Fruit fly (Drosophila melanogaster) whole organism, embryonic: ENCODE measurements around the gene CG11178.

Source experiments
- Atf3 ChIP-seq: fragments of 200-800 bp; sonication (Bioruptor generic); optimal IDR thresholded peaks from 3 replicates; lab custom pipeline; 2016; ENCODE audit warnings: missing biosample characterization, missing genetic modification characterization
- Bdp1 ChIP-seq: fragments of 200-800 bp; sonication (Bioruptor generic); optimal IDR thresholded peaks from 3 replicates; lab custom pipeline; 2016; ENCODE audit warnings: missing biosample characterization, missing genetic modification characterization
- CG10274 ChIP-seq: fragments of 200-800 bp; sonication (Bioruptor generic); optimal IDR thresholded peaks from 3 replicates; lab custom pipeline; 2017; ENCODE audit warnings: missing biosample characterization, mild to moderate bottlenecking, missing genetic modification characterization
- CG10543 ChIP-seq: fragments of 200-800 bp; sonication (Bioruptor generic); optimal IDR thresholded peaks from 3 replicates; lab custom pipeline; 2017; ENCODE audit warnings: missing biosample characterization, mild to moderate bottlenecking, missing genetic modification characterization, moderate library complexity
- CG10979 ChIP-seq: fragments of 200-800 bp; sonication (Bioruptor generic); optimal IDR thresholded peaks from 2 replicates; lab custom pipeline; 2018; ENCODE audit warnings: missing biosample characterization, mild to moderate bottlenecking, missing genetic modification characterization, moderate library complexity
- CG11560 ChIP-seq: fragments of 200-800 bp; sonication (Bioruptor generic); IDR thresholded peaks from 3 replicates; pipeline ENCODE4 v1.3.6; 2022; ENCODE audit warnings: missing biosample characterization, missing genetic modification characterization
- CG12071 ChIP-seq: fragments of 200-800 bp; sonication (Bioruptor generic); optimal IDR thresholded peaks from 3 replicates; lab custom pipeline; 2018; ENCODE audit warnings: missing biosample characterization, mild to moderate bottlenecking, missing genetic modification characterization
- CG12104 ChIP-seq: fragments of 200-800 bp; sonication (Bioruptor generic); optimal IDR thresholded peaks from 3 replicates; lab custom pipeline; 2016; ENCODE audit warnings: missing biosample characterization, missing genetic modification characterization
- CG12659 ChIP-seq: fragments of 200-800 bp; sonication (Bioruptor generic); optimal IDR thresholded peaks from 3 replicates; lab custom pipeline; 2017; ENCODE audit warnings: mild to moderate bottlenecking, missing biosample characterization, missing genetic modification reagents, missing genetic modification characterization
- CG13894 ChIP-seq: fragments of 200-800 bp; sonication (Bioruptor generic); optimal IDR thresholded peaks from 3 replicates; lab custom pipeline; 2018; ENCODE audit warnings: missing biosample characterization, mild to moderate bottlenecking, missing genetic modification characterization, moderate library complexity
- CG1603 ChIP-seq: fragments of 200-800 bp; sonication (Bioruptor generic); optimal IDR thresholded peaks from 2 replicates; lab custom pipeline; 2019; ENCODE audit warnings: missing biosample characterization, mild to moderate bottlenecking, missing genetic modification characterization, moderate library complexity
- CG16863 ChIP-seq: fragments of 200-800 bp; sonication (Bioruptor generic); optimal IDR thresholded peaks from 3 replicates; lab custom pipeline; 2016; ENCODE audit warnings: missing biosample characterization, missing genetic modification characterization
- CG2129 ChIP-seq: fragments of 200-800 bp; sonication (Bioruptor generic); IDR thresholded peaks from 2 replicates; pipeline ENCODE4 v1.3.6; 2022; ENCODE audit warnings: missing biosample characterization, missing genetic modification characterization; ENCODE audit not compliant: partially characterized antibody
- CG2678 ChIP-seq: fragments of 200-800 bp; sonication (Bioruptor generic); optimal IDR thresholded peaks from 3 replicates; lab custom pipeline; 2019; ENCODE audit warnings: missing biosample characterization, mild to moderate bottlenecking, missing genetic modification characterization, moderate library complexity
- CG32532 ChIP-seq: fragments of 200-800 bp; sonication (Bioruptor generic); IDR thresholded peaks from 2 replicates; pipeline ENCODE4 v1.3.6; 2022; ENCODE audit warnings: missing biosample characterization, missing genetic modification characterization
- CG34376 ChIP-seq: fragments of 200-800 bp; sonication (Bioruptor generic); optimal IDR thresholded peaks from 2 replicates; lab custom pipeline; 2018; ENCODE audit warnings: missing biosample characterization, mild to moderate bottlenecking, missing genetic modification characterization
- CG4730 ChIP-seq: fragments of 200-800 bp; sonication (Bioruptor generic); IDR thresholded peaks from 2 replicates; pipeline ENCODE4 v1.3.6; 2022; ENCODE audit warnings: missing biosample characterization, missing genetic modification characterization
- CG5180 ChIP-seq: fragments of 200-800 bp; sonication (Bioruptor generic); optimal IDR thresholded peaks from 3 replicates; lab custom pipeline; 2017; ENCODE audit warnings: missing biosample characterization, missing genetic modification characterization, mild to moderate bottlenecking, moderate library complexity, missing genetic modification reagents
- CG5953 ChIP-seq: fragments of 200-800 bp; sonication (Bioruptor generic); IDR thresholded peaks from 2 replicates; pipeline ENCODE4 v1.3.6; 2022; ENCODE audit warnings: missing biosample characterization, missing genetic modification characterization
- CG7928 ChIP-seq: fragments of 200-800 bp; sonication (Bioruptor generic); optimal IDR thresholded peaks from 2 replicates; lab custom pipeline; 2017; ENCODE audit warnings: missing biosample characterization, mild to moderate bottlenecking, missing genetic modification characterization
- D ChIP-seq, 2 experiments: fragments of 200-800 bp in 1 of 2; fragments of >200 bp in 1 of 2; sonication (Bioruptor generic) in 1 of 2; optimal IDR thresholded peaks; 2 replicates in 1 of 2; 3 replicates in 1 of 2; lab custom pipeline; 2017; ENCODE audit warnings: mild to moderate bottlenecking in 1 of 2, missing biosample characterization in 1 of 2, missing genetic modification characterization in 1 of 2, missing genetic modification reagents in 1 of 2
- Fer3 ChIP-seq: fragments of 200-800 bp; sonication (Bioruptor generic); optimal IDR thresholded peaks from 2 replicates; lab custom pipeline; 2018; ENCODE audit warnings: missing biosample characterization, mild to moderate bottlenecking, missing genetic modification characterization, moderate library complexity
- HHEX ChIP-seq: fragments of 200-800 bp; sonication (Bioruptor generic); optimal IDR thresholded peaks from 3 replicates; lab custom pipeline; 2017; ENCODE audit warnings: missing biosample characterization, mild to moderate bottlenecking, missing genetic modification characterization, missing genetic modification reagents
- Hmx ChIP-seq: fragments of 200-800 bp; sonication (Bioruptor generic); optimal IDR thresholded peaks from 2 replicates; lab custom pipeline; 2016; ENCODE audit warnings: missing biosample characterization, missing genetic modification characterization
- Lhr ChIP-seq: fragments of 200-800 bp; sonication (Bioruptor generic); optimal IDR thresholded peaks from 3 replicates; lab custom pipeline; 2017; ENCODE audit warnings: mild to moderate bottlenecking, missing biosample characterization, missing genetic modification reagents, missing genetic modification characterization
- Neu2 ChIP-seq: fragments of 200-800 bp; sonication (Bioruptor generic); optimal IDR thresholded peaks from 3 replicates; lab custom pipeline; 2016; ENCODE audit warnings: missing biosample characterization, missing genetic modification characterization, borderline replicate concordance
- Nf-YB ChIP-seq: fragments of 200-800 bp; sonication (Bioruptor generic); optimal IDR thresholded peaks from 3 replicates; lab custom pipeline; 2019; ENCODE audit warnings: missing biosample characterization, mild to moderate bottlenecking, missing genetic modification characterization, moderate library complexity
- PHDP ChIP-seq: fragments of 200-800 bp; sonication (Bioruptor generic); optimal IDR thresholded peaks from 3 replicates; lab custom pipeline; 2018; ENCODE audit warnings: missing biosample characterization, mild to moderate bottlenecking, missing genetic modification characterization, moderate library complexity
- Ssrp ChIP-seq: fragments of 200-800 bp; sonication (Bioruptor generic); optimal IDR thresholded peaks from 2 replicates; lab custom pipeline; 2018; ENCODE audit warnings: missing biosample characterization, mild to moderate bottlenecking, missing genetic modification characterization, moderate library complexity
- abd-A ChIP-seq: fragments of 200-800 bp; sonication (Bioruptor generic); optimal IDR thresholded peaks from 3 replicates; lab custom pipeline; 2019; ENCODE audit warnings: missing biosample characterization, mild to moderate bottlenecking, missing genetic modification characterization, moderate library complexity
- chm ChIP-seq: fragments of 200-800 bp; sonication (Bioruptor generic); IDR thresholded peaks from 2 replicates; pipeline ENCODE4 v1.3.6; 2022; ENCODE audit warnings: missing biosample characterization, missing genetic modification characterization
- danr ChIP-seq: fragments of 200-800 bp; sonication (Bioruptor generic); IDR thresholded peaks from 2 replicates; pipeline ENCODE4 v1.3.6; 2022; ENCODE audit warnings: missing biosample characterization, missing genetic modification characterization
- eve ChIP-seq, 2 experiments: fragments of >200 bp; optimal IDR thresholded peaks; 2 replicates each; lab custom pipeline; 2017; ENCODE audit warnings: missing biosample characterization in 2 of 2, missing genetic modification characterization in 2 of 2
- fd64A ChIP-seq: fragments of 200-800 bp; sonication (Bioruptor generic); optimal IDR thresholded peaks from 3 replicates; lab custom pipeline; 2018; ENCODE audit warnings: missing biosample characterization, mild to moderate bottlenecking, missing genetic modification characterization
- gce ChIP-seq: fragments of 200-800 bp; sonication (Bioruptor generic); IDR thresholded peaks from 3 replicates; pipeline ENCODE4 v1.3.6; 2022; ENCODE audit warnings: missing biosample characterization, missing genetic modification characterization
- hbn ChIP-seq: fragments of 200-800 bp; sonication (Bioruptor generic); IDR thresholded peaks from 2 replicates; pipeline ENCODE4 v1.3.6; 2022; ENCODE audit warnings: missing biosample characterization, missing genetic modification characterization; ENCODE audit not compliant: partially characterized antibody
- nerfin-1 ChIP-seq: fragments of 200-800 bp; sonication (Bioruptor generic); optimal IDR thresholded peaks from 3 replicates; lab custom pipeline; 2019; ENCODE audit warnings: missing biosample characterization, mild to moderate bottlenecking, missing genetic modification characterization, moderate library complexity
- odd ChIP-seq: fragments of 200-800 bp; sonication (Bioruptor generic); optimal IDR thresholded peaks from 2 replicates; lab custom pipeline; 2017; ENCODE audit warnings: missing biosample characterization, mild to moderate bottlenecking, missing genetic modification characterization
- phol ChIP-seq: fragments of 200-800 bp; sonication (Bioruptor generic); optimal IDR thresholded peaks from 3 replicates; lab custom pipeline; 2018; ENCODE audit warnings: missing biosample characterization, mild to moderate bottlenecking, missing genetic modification characterization, moderate library complexity
- pros ChIP-seq: fragments of 200-800 bp; sonication (Bioruptor generic); optimal IDR thresholded peaks from 3 replicates; lab custom pipeline; 2019; ENCODE audit warnings: missing biosample characterization, mild to moderate bottlenecking, missing genetic modification characterization, moderate library complexity
- ranshi ChIP-seq: fragments of 200-800 bp; sonication (Bioruptor generic); IDR thresholded peaks from 2 replicates; pipeline ENCODE4 v1.3.6; 2022; ENCODE audit warnings: missing biosample characterization, missing genetic modification characterization
- ro ChIP-seq: fragments of 200-800 bp; sonication (Bioruptor generic); IDR thresholded peaks from 2 replicates; pipeline ENCODE4 v1.3.6; 2022; ENCODE audit warnings: missing biosample characterization, missing genetic modification characterization
- scrt ChIP-seq: fragments of 200-800 bp; sonication (Bioruptor generic); optimal IDR thresholded peaks from 2 replicates; lab custom pipeline; 2018; ENCODE audit warnings: missing biosample characterization, mild to moderate bottlenecking, missing genetic modification characterization, moderate library complexity
- sens-2 ChIP-seq: fragments of 200-800 bp; sonication (Bioruptor generic); IDR thresholded peaks from 2 replicates; pipeline ENCODE4 v1.3.6; 2022; ENCODE audit warnings: missing biosample characterization, missing genetic modification characterization
- slp2 ChIP-seq: fragments of 200-800 bp; sonication (Bioruptor generic); optimal IDR thresholded peaks from 2 replicates; lab custom pipeline; 2016; ENCODE audit warnings: missing biosample characterization, missing genetic modification characterization
- vfl ChIP-seq: fragments of 200-800 bp; sonication (Bioruptor generic); optimal IDR thresholded peaks from 2 replicates; lab custom pipeline; 2016; ENCODE audit warnings: missing biosample characterization, missing genetic modification characterization
- yki ChIP-seq: fragments of >200 bp; optimal IDR thresholded peaks from 3 replicates; lab custom pipeline; 2018
- zf30C ChIP-seq: fragments of 200-800 bp; sonication (Bioruptor generic); optimal IDR thresholded peaks from 3 replicates; lab custom pipeline; 2018; ENCODE audit warnings: missing biosample characterization, mild to moderate bottlenecking, missing genetic modification characterization

CG11178 gene

dm6 chrX:13634254-13634999 lies 28.9 kb downstream of the CG11178 start (continued):
- TF ChIP-seq CG12071 (GFP tag; lab: Kevin White, UChicago), result peak; percentile 66
- peak; percentile 46 for TF ChIP-seq PHDP (tag; lab: Kevin White, UChicago)
- peak; percentile 46 for TF ChIP-seq CG32532 (GFP tag; lab: Robert Waterston, UW)
- no peak for TF ChIP-seq pros (GFP tag; lab: Kevin White, UChicago)
- TF ChIP-seq Hmx (GFP tag; lab: Kevin White, UChicago), result no peak
- no peak for TF ChIP-seq CG11560
- TF ChIP-seq CG10543 (GFP tag; lab: Kevin White, UChicago), result peak; percentile 89
- peak; percentile 4 for TF ChIP-seq nerfin-1 (tag; lab: Kevin White, UChicago)
- TF ChIP-seq CG2129 (GFP tag; lab: Robert Waterston, UW), result no peak
- TF ChIP-seq CG12659, result peak; percentile 57
- TF ChIP-seq vfl (GFP tag; lab: Kevin White, UChicago), result no peak
- TF ChIP-seq CG7928 (GFP tag; lab: Kevin White, UChicago), result no peak
- peak; percentile 51 for TF ChIP-seq Fer3
- peak; percentile 18; the same call in 1 of the 2 replicates for TF ChIP-seq ranshi
- TF ChIP-seq Atf3 (GFP tag; lab: Kevin White, UChicago), result peak; percentile 25
- no peak for TF ChIP-seq D (optimal IDR thresholded peaks at IDR 0.05; lab: Kevin White, UChicago)
- TF ChIP-seq D (GFP tag; optimal IDR thresholded peaks at IDR 0.05; lab: Kevin White, UChicago), result no peak
- no peak for TF ChIP-seq chm (GFP tag; lab: Robert Waterston, UW)
- no peak for TF ChIP-seq sens-2 (GFP tag; lab: Robert Waterston, UW)
- TF ChIP-seq odd, result peak; percentile 51
- no peak for TF ChIP-seq Ssrp (tag; lab: Kevin White, UChicago)
- TF ChIP-seq CG10979, result no peak
- TF ChIP-seq zf30C (GFP tag; lab: Kevin White, UChicago), result no peak
- no peak for TF ChIP-seq eve (GFP tag; optimal IDR thresholded peaks at IDR 0.05; lab: Kevin White, UChicago)
- TF ChIP-seq danr (GFP tag; lab: Robert Waterston, UW), result no peak
- peak; percentile 63 for TF ChIP-seq CG13894
- TF ChIP-seq CG4730 (GFP tag; lab: Robert Waterston, UW), result 0 out of 2 replicates have a peak, but pooled peaks have one; percentile 16
- peak; percentile 42 for TF ChIP-seq scrt (GFP tag; lab: Kevin White, UChicago)
- peak; percentile 7 for TF ChIP-seq CG16863 (GFP tag; lab: Kevin White, UChicago)
- no peak for TF ChIP-seq Neu2 (GFP tag; lab: Kevin White, UChicago)
- TF ChIP-seq CG5180 (GFP tag; lab: Kevin White, UChicago), result peak; percentile 50
- no peak for TF ChIP-seq slp2 (GFP tag; lab: Kevin White, UChicago)
- no peak for TF ChIP-seq yki (lab: Kevin White, UChicago)
- no peak for TF ChIP-seq phol (tag; lab: Kevin White, UChicago)
- peak; percentile 30 for TF ChIP-seq fd64A (GFP tag; lab: Kevin White, UChicago)
- no peak for TF ChIP-seq hbn (GFP tag; lab: Robert Waterston, UW)
- peak; percentile 91 for TF ChIP-seq CG10274 (GFP tag; lab: Kevin White, UChicago)
- TF ChIP-seq CG1603 (tag; lab: Kevin White, UChicago), result no peak
- TF ChIP-seq CG5953 (GFP tag; lab: Robert Waterston, UW), result no peak
- TF ChIP-seq CG34376, result peak; percentile 90
- TF ChIP-seq Bdp1, result no peak
- TF ChIP-seq Nf-YB (GFP tag; lab: Kevin White, UChicago), result peak; percentile 24
- TF ChIP-seq Lhr, result no peak
- 0 out of 3 replicates have a peak, but pooled peaks have one; percentile 27 for TF ChIP-seq gce (GFP tag; lab: Robert Waterston, UW)
- peak; percentile 68 for TF ChIP-seq CG2678 (tag; lab: Kevin White, UChicago)
- TF ChIP-seq ro (GFP tag; lab: Robert Waterston, UW), result no peak
- peak; percentile 52 for TF ChIP-seq CG12104 (GFP tag; lab: Kevin White, UChicago)
- TF ChIP-seq HHEX (GFP tag; lab: Kevin White, UChicago), result peak; percentile 63
- TF ChIP-seq abd-A (tag; lab: Kevin White, UChicago), result peak; percentile 52
